Worm (Caenorhabditis elegans) whole organism, midembryonic: Measurements from ENCODE around the gene chtl-1.

Source experiments
- cog-1 ChIP-seq: sonication (generic microtip); optimal IDR thresholded peaks from 2 replicates; lab custom pipeline; 2016; ENCODE audit warnings: missing genetic modification characterization, missing compliant biosample characterization
- klf-2 ChIP-seq: fragments of 200-800 bp; sonication (Bioruptor generic); conservative IDR thresholded peaks from 2 replicates; pipeline ENCODE4 v1.3.6; 2022; ENCODE audit warnings: missing genetic modification reagents, missing genetic modification characterization, missing compliant biosample characterization
- ref-1 ChIP-seq: fragments of 200-800 bp; sonication (Bioruptor generic); conservative IDR thresholded peaks from 2 replicates; pipeline ENCODE4 v1.3.6; 2022; ENCODE audit warnings: missing genetic modification reagents, missing genetic modification characterization, missing compliant biosample characterization
- tab-1 ChIP-seq: fragments of 200-800 bp; sonication (Bioruptor generic); IDR thresholded peaks from 2 replicates; pipeline ENCODE4 v1.3.6; 2022; ENCODE audit warnings: missing genetic modification characterization, missing compliant biosample characterization

DNA sequence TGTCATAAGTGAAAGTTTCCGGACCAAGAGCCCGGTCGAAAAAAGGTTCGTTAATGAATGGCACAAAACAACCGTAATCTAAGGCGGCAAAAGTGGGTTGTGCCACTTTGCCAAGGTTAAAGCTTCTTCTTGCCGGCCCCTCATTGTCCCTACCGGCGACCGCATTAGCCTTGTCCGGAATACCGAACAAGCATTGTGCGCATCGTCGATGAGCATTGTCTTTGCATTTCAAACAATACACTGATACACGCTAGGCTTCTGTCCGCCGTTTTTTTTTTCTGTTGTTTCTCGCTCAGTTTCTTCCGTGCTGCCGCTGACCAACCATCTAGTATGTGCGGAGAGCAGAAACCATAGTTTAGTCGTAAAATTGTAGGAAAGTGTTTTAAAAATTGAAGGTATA lies 33.2 kb upstream of the chtl-1 start, which contains the start of gene C03F11.2:
- no peak for TF ChIP-seq klf-2 (GFP tag; lab: Robert Waterston, UW)
- TF ChIP-seq ref-1 (GFP tag; lab: Robert Waterston, UW) = no peak
- TF ChIP-seq tab-1 (GFP tag; lab: Robert Waterston, UW) = no peak
- TF ChIP-seq cog-1 (tag; lab: Kevin White, UChicago) = no peak
